Fruit fly (Drosophila melanogaster) whole organism, embryonic: ENCODE data around the gene Ccn.

Experiments used
- Atf-2 ChIP-seq: fragments of 200-800 bp; sonication (Bioruptor generic); optimal IDR thresholded peaks from 2 replicates; lab custom pipeline; 2016; ENCODE audit warnings: missing biosample characterization, missing genetic modification characterization
- Atf6 ChIP-seq: fragments of 200-800 bp; sonication (Bioruptor generic); IDR thresholded peaks from 2 replicates; pipeline ENCODE4 v1.3.6; 2022; ENCODE audit warnings: missing biosample characterization, missing genetic modification characterization
- BEAF-32 ChIP-seq: fragments of 200-800 bp; sonication (Bioruptor generic); optimal IDR thresholded peaks from 3 replicates; lab custom pipeline; 2017; ENCODE audit warnings: missing biosample characterization, missing genetic modification characterization, mild to moderate bottlenecking, moderate library complexity, missing genetic modification reagents
- CG10462 ChIP-seq: fragments of 200-800 bp; sonication (Bioruptor generic); optimal IDR thresholded peaks from 2 replicates; lab custom pipeline; 2016; ENCODE audit warnings: missing biosample characterization, missing genetic modification characterization
- CG10979 ChIP-seq: fragments of 200-800 bp; sonication (Bioruptor generic); optimal IDR thresholded peaks from 2 replicates; lab custom pipeline; 2018; ENCODE audit warnings: missing biosample characterization, mild to moderate bottlenecking, missing genetic modification characterization, moderate library complexity
- CG1233 ChIP-seq: fragments of 200-800 bp; sonication (Bioruptor generic); optimal IDR thresholded peaks from 4 replicates; lab custom pipeline; 2018; ENCODE audit warnings: missing biosample characterization, mild to moderate bottlenecking, missing genetic modification characterization
- CG13424 ChIP-seq: fragments of 200-800 bp; sonication (Bioruptor generic); optimal IDR thresholded peaks from 2 replicates; lab custom pipeline; 2019; ENCODE audit warnings: missing biosample characterization, mild to moderate bottlenecking, missing genetic modification characterization, moderate library complexity
- CG13775 ChIP-seq: fragments of 200-800 bp; sonication (Bioruptor generic); optimal IDR thresholded peaks from 3 replicates; lab custom pipeline; 2017; ENCODE audit warnings: missing biosample characterization, mild to moderate bottlenecking, missing genetic modification characterization
- CG15073 ChIP-seq: fragments of 200-800 bp; sonication (Bioruptor generic); optimal IDR thresholded peaks from 2 replicates; lab custom pipeline; 2016; ENCODE audit warnings: missing biosample characterization, missing genetic modification characterization
- CG16779 ChIP-seq: fragments of 200-800 bp; sonication (Bioruptor generic); IDR thresholded peaks from 2 replicates; pipeline ENCODE4 v1.3.6; 2022; ENCODE audit warnings: missing biosample characterization, missing genetic modification characterization
- CG16813 ChIP-seq: fragments of 200-800 bp; sonication (Bioruptor generic); IDR thresholded peaks from 3 replicates; pipeline ENCODE4 v1.3.6; 2022; ENCODE audit warnings: missing biosample characterization, missing genetic modification characterization; ENCODE audit not compliant: partially characterized antibody
- CG17802 ChIP-seq: fragments of 200-800 bp; sonication (Bioruptor generic); optimal IDR thresholded peaks from 2 replicates; lab custom pipeline; 2018; ENCODE audit warnings: missing biosample characterization, mild to moderate bottlenecking, missing genetic modification characterization, moderate library complexity
- CG1792 ChIP-seq: fragments of 200-800 bp; sonication (Bioruptor generic); optimal IDR thresholded peaks from 2 replicates; lab custom pipeline; 2016; ENCODE audit warnings: missing biosample characterization, missing genetic modification characterization
- CG32532 ChIP-seq: fragments of 200-800 bp; sonication (Bioruptor generic); IDR thresholded peaks from 2 replicates; pipeline ENCODE4 v1.3.6; 2022; ENCODE audit warnings: missing biosample characterization, missing genetic modification characterization
- CG34376 ChIP-seq: fragments of 200-800 bp; sonication (Bioruptor generic); optimal IDR thresholded peaks from 2 replicates; lab custom pipeline; 2018; ENCODE audit warnings: missing biosample characterization, mild to moderate bottlenecking, missing genetic modification characterization
- CG4360 ChIP-seq: fragments of 200-800 bp; sonication (Bioruptor generic); IDR thresholded peaks from 2 replicates; pipeline ENCODE4 v1.3.6; 2022; ENCODE audit warnings: missing biosample characterization, missing genetic modification characterization
- CG4424 ChIP-seq: fragments of 200-800 bp; sonication (Bioruptor generic); optimal IDR thresholded peaks from 3 replicates; lab custom pipeline; 2016; ENCODE audit warnings: missing biosample characterization, missing genetic modification characterization
- CG7556 ChIP-seq: fragments of 200-800 bp; sonication (Bioruptor generic); optimal IDR thresholded peaks from 2 replicates; lab custom pipeline; 2017; ENCODE audit warnings: missing biosample characterization, mild to moderate bottlenecking, missing genetic modification characterization
- CG9215 ChIP-seq: fragments of 200-800 bp; sonication (Bioruptor generic); IDR thresholded peaks from 2 replicates; pipeline ENCODE4 v1.3.6; 2022; ENCODE audit warnings: missing biosample characterization, missing genetic modification characterization
- Deaf1 ChIP-seq: fragments of 200-800 bp; optimal IDR thresholded peaks from 3 replicates; lab custom pipeline; 2019; ENCODE audit warnings: missing biosample characterization, mild to moderate bottlenecking, missing genetic modification characterization, moderate library complexity
- Doc3 ChIP-seq: fragments of 200-800 bp; sonication (Bioruptor generic); IDR thresholded peaks from 3 replicates; pipeline ENCODE4 v1.3.6; 2022; ENCODE audit warnings: missing biosample characterization, missing genetic modification characterization; ENCODE audit not compliant: partially characterized antibody
- GATAe ChIP-seq: fragments of 200-800 bp; sonication (Bioruptor generic); conservative IDR thresholded peaks from 2 replicates; pipeline ENCODE4 v1.3.6; 2022; ENCODE audit warnings: missing biosample characterization, missing genetic modification characterization
- HLHmδ ChIP-seq: fragments of 200-800 bp; sonication (Bioruptor generic); optimal IDR thresholded peaks from 2 replicates; lab custom pipeline; 2018; ENCODE audit warnings: missing biosample characterization, mild to moderate bottlenecking, missing genetic modification characterization, moderate library complexity
- Hand ChIP-seq: fragments of 200-800 bp; sonication (Bioruptor generic); optimal IDR thresholded peaks from 2 replicates; lab custom pipeline; 2017; ENCODE audit warnings: mild to moderate bottlenecking, missing biosample characterization, missing genetic modification reagents, missing genetic modification characterization
- Kr ChIP-seq: fragments of 200-800 bp; sonication (Bioruptor generic); optimal IDR thresholded peaks from 2 replicates; lab custom pipeline; 2017; ENCODE audit warnings: missing biosample characterization, mild to moderate bottlenecking, missing genetic modification characterization
- Ravus ChIP-seq: fragments of 200-800 bp; sonication (Bioruptor generic); IDR thresholded peaks from 2 replicates; pipeline ENCODE4 v1.3.6; 2022; ENCODE audit warnings: missing biosample characterization, missing genetic modification characterization
- Rx ChIP-seq: fragments of 200-800 bp; sonication (Bioruptor generic); IDR thresholded peaks from 2 replicates; pipeline ENCODE4 v1.3.6; 2022; ENCODE audit warnings: missing biosample characterization, missing genetic modification characterization
- YL-1 ChIP-seq: fragments of 200-800 bp; sonication (Bioruptor generic); optimal IDR thresholded peaks from 3 replicates; lab custom pipeline; 2017; ENCODE audit warnings: missing biosample characterization, mild to moderate bottlenecking, missing genetic modification characterization
- al ChIP-seq: fragments of 200-800 bp; sonication (Bioruptor generic); IDR thresholded peaks from 2 replicates; pipeline ENCODE4 v1.3.6; 2022; ENCODE audit warnings: missing biosample characterization, missing genetic modification characterization
- ap ChIP-seq: fragments of 200-800 bp; sonication (Bioruptor generic); IDR thresholded peaks from 2 replicates; pipeline ENCODE4 v1.3.6; 2022; ENCODE audit warnings: missing biosample characterization, missing genetic modification characterization
- caup ChIP-seq: fragments of 200-800 bp; sonication (Bioruptor generic); optimal IDR thresholded peaks from 3 replicates; lab custom pipeline; 2017; ENCODE audit warnings: missing biosample characterization, mild to moderate bottlenecking, missing genetic modification characterization, moderate library complexity; ENCODE audit not compliant: severe bottlenecking
- crc ChIP-seq: fragments of 200-800 bp; sonication (Bioruptor generic); optimal IDR thresholded peaks from 2 replicates; lab custom pipeline; 2016; ENCODE audit warnings: missing biosample characterization, missing genetic modification characterization
- dm ChIP-seq: fragments of 200-800 bp; sonication (Bioruptor generic); optimal IDR thresholded peaks from 3 replicates; lab custom pipeline; 2016; ENCODE audit warnings: missing biosample characterization, missing genetic modification characterization
- dmrt11E ChIP-seq: fragments of 200-800 bp; sonication (Bioruptor generic); optimal IDR thresholded peaks from 3 replicates; lab custom pipeline; 2018; ENCODE audit warnings: missing biosample characterization, mild to moderate bottlenecking, missing genetic modification characterization, moderate library complexity
- eve ChIP-seq, 2 experiments: fragments of >200 bp; optimal IDR thresholded peaks; 2 replicates each; lab custom pipeline; 2017; ENCODE audit warnings: missing biosample characterization in 2 of 2, missing genetic modification characterization in 2 of 2
- fd3F ChIP-seq: fragments of 200-800 bp; sonication (Bioruptor generic); optimal IDR thresholded peaks from 2 replicates; lab custom pipeline; 2018; ENCODE audit warnings: missing biosample characterization, mild to moderate bottlenecking, missing genetic modification characterization, moderate library complexity
- gcm ChIP-seq: fragments of 200-800 bp; sonication (Bioruptor generic); optimal IDR thresholded peaks from 2 replicates; lab custom pipeline; 2019; ENCODE audit warnings: missing biosample characterization, mild to moderate bottlenecking, missing genetic modification characterization, moderate library complexity
- jing ChIP-seq: fragments of 200-800 bp; sonication (Bioruptor generic); optimal IDR thresholded peaks from 2 replicates; lab custom pipeline; 2018; ENCODE audit warnings: missing biosample characterization, mild to moderate bottlenecking, missing genetic modification characterization
- kni ChIP-seq: fragments of 200-800 bp; sonication (Bioruptor generic); optimal IDR thresholded peaks from 3 replicates; lab custom pipeline; 2017; ENCODE audit warnings: mild to moderate bottlenecking, missing biosample characterization, missing genetic modification reagents, missing genetic modification characterization
- nau ChIP-seq: fragments of 200-800 bp; sonication (Bioruptor generic); optimal IDR thresholded peaks from 3 replicates; lab custom pipeline; 2017; ENCODE audit warnings: missing biosample characterization, mild to moderate bottlenecking, missing genetic modification characterization, missing genetic modification reagents
- p53 ChIP-seq: fragments of 200-800 bp; sonication (Bioruptor generic); optimal IDR thresholded peaks from 2 replicates; lab custom pipeline; 2016; ENCODE audit warnings: missing biosample characterization, missing genetic modification characterization
- pan ChIP-seq, 4 experiments: fragments of >200 bp in 3 of 4; fragments of 200-800 bp in 1 of 4; sonication (Bioruptor generic) in 1 of 4; optimal IDR thresholded peaks in 3 of 4; IDR thresholded peaks in 1 of 4; 2 replicates each; pipeline versions ENCODE4 v1.3.6 to Lab custom; 2017 to 2022; ENCODE audit warnings: missing biosample characterization in 2 of 4, missing genetic modification characterization in 2 of 4, mixed read lengths in 1 of 4
- sc ChIP-seq, 3 experiments: fragments of >200 bp in 2 of 3; fragments of 200-800 bp in 1 of 3; sonication (Bioruptor generic) in 1 of 3; optimal IDR thresholded peaks; 2 replicates in 2 of 3; 3 replicates in 1 of 3; lab custom pipeline; 2017; ENCODE audit warnings: mild to moderate bottlenecking in 1 of 3, missing biosample characterization in 1 of 3, missing genetic modification characterization in 1 of 3, missing genetic modification reagents in 1 of 3
- sisA ChIP-seq: fragments of 200-800 bp; sonication (Bioruptor generic); IDR thresholded peaks from 2 replicates; pipeline ENCODE4 v1.3.6; 2022; ENCODE audit warnings: missing biosample characterization, missing genetic modification characterization
- slou ChIP-seq: fragments of 200-800 bp; sonication (Bioruptor generic); optimal IDR thresholded peaks from 3 replicates; lab custom pipeline; 2016; ENCODE audit warnings: missing biosample characterization, missing genetic modification characterization
- zen2 ChIP-seq: fragments of 200-800 bp; sonication (Bioruptor generic); IDR thresholded peaks from 3 replicates; pipeline ENCODE4 v1.3.6; 2022; ENCODE audit warnings: missing biosample characterization, missing genetic modification characterization; ENCODE audit not compliant: partially characterized antibody

The Ccn gene

DNA sequence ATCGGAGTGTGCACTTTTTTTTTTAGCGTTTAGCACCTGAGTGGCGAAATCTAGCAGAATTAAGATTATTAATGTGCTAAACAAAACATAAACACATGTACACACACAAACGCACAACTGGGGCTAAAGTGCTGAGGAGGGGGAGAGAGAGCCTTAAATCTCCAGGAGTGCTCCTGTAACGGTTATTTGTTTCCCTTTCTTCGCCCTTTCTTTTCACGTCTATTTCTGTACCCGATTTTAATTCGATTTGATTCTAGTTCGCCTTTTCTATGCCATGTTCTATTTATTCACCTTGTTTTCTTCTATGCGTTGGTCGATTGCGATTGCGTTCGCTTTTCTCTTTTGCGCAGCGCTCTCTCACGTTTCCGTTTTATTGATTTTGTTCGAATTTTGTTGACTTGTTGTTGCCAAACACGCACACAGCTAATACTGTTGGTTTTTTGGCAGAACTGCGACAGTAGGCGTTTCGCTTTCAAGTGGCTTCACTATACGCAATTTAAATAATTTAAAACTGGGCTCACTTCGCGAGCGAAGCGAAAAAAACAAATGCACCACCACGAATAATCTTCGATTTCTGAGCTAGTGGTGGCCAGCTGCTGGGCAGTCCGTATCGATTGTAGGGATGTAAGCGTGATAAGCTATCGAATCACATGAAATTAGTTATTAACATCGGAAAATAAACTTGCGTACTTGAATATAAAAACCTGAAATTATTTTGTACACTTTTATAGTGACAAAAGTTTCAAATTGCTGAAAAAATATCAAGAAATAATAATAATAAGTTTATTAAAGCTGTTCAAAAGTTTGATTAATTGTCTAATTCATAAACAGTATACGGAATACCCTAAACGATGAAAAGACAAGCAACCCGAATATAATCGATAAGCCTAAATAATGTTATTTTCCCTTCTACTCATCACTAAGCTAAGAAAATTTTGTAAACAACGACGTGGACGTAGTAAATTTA is 35.8 kb upstream of the Ccn start, which contains the start of the genes Krn, Ndfip and CG7484 (continued):
- TF ChIP-seq caup (GFP tag; lab: Kevin White, UChicago) (peak; percentile 79), gcm (peak; percentile 75), p53 (GFP tag; lab: Kevin White, UChicago) (peak; percentile 65), GATAe (GFP tag; lab: Robert Waterston, UW) (no peak; the same call in 1 of the 2 replicates), al (peak; percentile 81), CG9215 (GFP tag; lab: Robert Waterston, UW) (peak; percentile 91), CG16813 (GFP tag; lab: Robert Waterston, UW) (peak; percentile 97), CG1233 (GFP tag; lab: Kevin White, UChicago) (peak; percentile 78), CG4360 (GFP tag; lab: Robert Waterston, UW) (no peak), CG7556 (GFP tag; lab: Kevin White, UChicago) (peak; percentile 83), sisA (GFP tag; lab: Robert Waterston, UW) (peak; percentile 87), Doc3 (GFP tag; lab: Robert Waterston, UW) (peak; percentile 97), Ravus (peak; percentile 26), pan (optimal IDR thresholded peaks at IDR 0.05; lab: Kevin White, UChicago) (no peak), pan (GFP tag; optimal IDR thresholded peaks at IDR 0.05 in 1 of 2, IDR thresholded peaks at IDR 0.05 in 1 of 2) (peak in 1 of 2 experiments; percentile 85), sc (optimal IDR thresholded peaks at IDR 0.05; lab: Kevin White, UChicago) (no peak), sc (GFP tag; optimal IDR thresholded peaks at IDR 0.05; lab: Kevin White, UChicago) (peak; percentile 55), ap (GFP tag; lab: Robert Waterston, UW) (peak; percentile 71), Atf-2 (GFP tag; lab: Kevin White, UChicago) (peak; percentile 71), kni (GFP tag; lab: Kevin White, UChicago) (peak; percentile 11), dm (peak; percentile 31), CG10462 (peak; percentile 79), CG16779 (GFP tag; lab: Robert Waterston, UW) (no peak), HLHmδ (GFP tag; lab: Kevin White, UChicago) (no peak), Deaf1 (peak; percentile 74), dmrt11E (tag; lab: Kevin White, UChicago) (peak; percentile 87), fd3F (GFP tag; lab: Kevin White, UChicago) (peak; percentile 86), CG32532 (GFP tag; lab: Robert Waterston, UW) (peak; percentile 90), crc (GFP tag; lab: Kevin White, UChicago) (no peak), CG10979 (tag; lab: Kevin White, UChicago) (peak; percentile 84), CG17802 (tag; lab: Kevin White, UChicago) (peak; percentile 65), BEAF-32 (GFP tag; lab: Kevin White, UChicago) (peak; percentile 99), CG4424 (GFP tag; lab: Kevin White, UChicago) (peak; percentile 88), eve (GFP tag; optimal IDR thresholded peaks at IDR 0.05; lab: Kevin White, UChicago) (peak in 1 of 2 experiments; percentile 39), CG13775 (peak; percentile 92), CG1792 (GFP tag; lab: Kevin White, UChicago) (no peak), slou (GFP tag; lab: Kevin White, UChicago) (peak; percentile 66), nau (GFP tag; lab: Kevin White, UChicago) (peak; percentile 11), Rx (GFP tag; lab: Robert Waterston, UW) (peak; percentile 73), CG34376 (peak; percentile 76), Atf6 (GFP tag; lab: Robert Waterston, UW) (peak; percentile 81), CG15073 (GFP tag; lab: Kevin White, UChicago) (no peak), Hand (peak; percentile 42), jing (peak; percentile 53), CG13424 (tag; lab: Kevin White, UChicago) (peak; percentile 95), Kr (no peak), YL-1 (GFP tag; lab: Kevin White, UChicago) (peak; percentile 55), zen2 (no peak; the same call in 2 of the 3 replicates)
